Worm (Caenorhabditis elegans) whole organism, mixed stage, embryonic: ENCODE results near the gene gck-4.
A peak's percentile ranks its signal among the peaks of the same experiment; 100 is the strongest.

Experiments used
- bed-3 ChIP-seq: fragments of 200-800 bp; sonication (Bioruptor generic); optimal IDR thresholded peaks from 3 replicates; lab custom pipeline; 2018; ENCODE audit warnings: mild to moderate bottlenecking, missing genetic modification characterization, moderate library complexity, missing compliant biosample characterization
- ceh-43 ChIP-seq: fragments of 200-800 bp; sonication (Bioruptor generic); optimal IDR thresholded peaks from 2 replicates; lab custom pipeline; 2018; ENCODE audit warnings: mild to moderate bottlenecking, missing genetic modification characterization, moderate library complexity, missing compliant biosample characterization
- ces-1 ChIP-seq: fragments of 150-350 bp; optimal IDR thresholded peaks from 2 replicates; lab custom pipeline; 2014; ENCODE audit warnings: missing biosample characterization, missing genetic modification reagents, missing genetic modification characterization
- elt-1 ChIP-seq: sonication (generic microtip); optimal IDR thresholded peaks from 2 replicates; lab custom pipeline; 2017; ENCODE audit warnings: missing genetic modification characterization, mild to moderate bottlenecking, missing compliant biosample characterization, antibody characterized with exemption, moderate library complexity, borderline replicate concordance; ENCODE audit not compliant: insufficient read depth
- elt-3 ChIP-seq: fragments of 150-350 bp; optimal IDR thresholded peaks from 2 replicates; lab custom pipeline; 2014; ENCODE audit warnings: missing biosample characterization, missing genetic modification characterization
- lin-13 ChIP-seq: fragments of 150-350 bp; optimal IDR thresholded peaks from 2 replicates; lab custom pipeline; 2014; ENCODE audit warnings: missing biosample characterization, missing genetic modification characterization
- mab-5 ChIP-seq: fragments of 150-350 bp; optimal IDR thresholded peaks from 2 replicates; lab custom pipeline; 2014; ENCODE audit warnings: missing biosample characterization, missing genetic modification characterization
- nhr-237 ChIP-seq: fragments of 150-350 bp; optimal IDR thresholded peaks from 2 replicates; lab custom pipeline; 2014; ENCODE audit warnings: missing biosample characterization, missing genetic modification characterization
- snpc-4 ChIP-seq: fragments of 150-350 bp; optimal IDR thresholded peaks from 2 replicates; lab custom pipeline; 2014; ENCODE audit warnings: missing biosample characterization, missing genetic modification characterization
- unc-62 ChIP-seq: fragments of 150-350 bp; optimal IDR thresholded peaks from 2 replicates; lab custom pipeline; 2014; ENCODE audit warnings: missing biosample characterization, missing genetic modification reagents, missing genetic modification characterization
- ztf-11 ChIP-seq: fragments of 150-350 bp; optimal IDR thresholded peaks from 2 replicates; lab custom pipeline; 2014; ENCODE audit warnings: missing biosample characterization, missing genetic modification characterization

ce11 chrX:13638351-13638958, 38.5 kb upstream of the gck-4 start:
- TF ChIP-seq elt-1 (no peak), bed-3 (GFP tag; lab: Kevin White, UChicago) (no peak), ztf-11 (tag; lab: Kevin White, UChicago) (no peak), snpc-4 (tag; lab: Kevin White, UChicago) (no peak), unc-62 (GFP tag; lab: Kevin White, UChicago) (peak; percentile 28), mab-5 (no peak), lin-13 (tag; lab: Kevin White, UChicago) (no peak), elt-3 (tag; lab: Kevin White, UChicago) (no peak), ces-1 (no peak), nhr-237 (tag; lab: Kevin White, UChicago) (no peak), ceh-43 (GFP tag; lab: Kevin White, UChicago) (no peak)
